Worm (Caenorhabditis elegans) whole organism, late embryonic: ENCODE data around the gene cwp-1.

Experiments
- C08G9.2 ChIP-seq: sonication (generic microtip); optimal IDR thresholded peaks from 2 replicates; lab custom pipeline; 2016; ENCODE audit warnings: mild to moderate bottlenecking, missing genetic modification characterization, moderate library complexity, missing compliant biosample characterization
- F13H6.1 ChIP-seq: sonication (generic microtip); optimal IDR thresholded peaks from 2 replicates; lab custom pipeline; 2016; ENCODE audit warnings: missing genetic modification characterization, missing compliant biosample characterization
- K02D7.2 ChIP-seq: sonication (generic microtip); optimal IDR thresholded peaks from 2 replicates; lab custom pipeline; 2017; ENCODE audit warnings: mild to moderate bottlenecking, missing genetic modification characterization, missing compliant biosample characterization
- K09A11.1 ChIP-seq: sonication (generic microtip); optimal IDR thresholded peaks from 2 replicates; lab custom pipeline; 2017; ENCODE audit warnings: antibody characterized with exemption, mild to moderate bottlenecking, missing genetic modification characterization, missing compliant biosample characterization; ENCODE audit not compliant: insufficient read depth
- T23F11.4 ChIP-seq: fragments of 200-800 bp; sonication (Bioruptor generic); optimal IDR thresholded peaks from 2 replicates; lab custom pipeline; 2018; ENCODE audit warnings: mild to moderate bottlenecking, missing genetic modification characterization, missing compliant biosample characterization
- ama-1 ChIP-seq: fragments of 150-350 bp; optimal IDR thresholded peaks from 2 replicates; lab custom pipeline; 2014
- ceh-14 ChIP-seq: sonication (generic microtip); optimal IDR thresholded peaks from 2 replicates; lab custom pipeline; 2016; ENCODE audit warnings: missing genotype, missing genetic modification characterization, missing compliant biosample characterization
- ceh-18 ChIP-seq: sonication (generic microtip); optimal IDR thresholded peaks from 2 replicates; lab custom pipeline; 2016; ENCODE audit warnings: missing genetic modification characterization, missing compliant biosample characterization
- ceh-2 ChIP-seq: sonication (generic microtip); optimal IDR thresholded peaks from 2 replicates; lab custom pipeline; 2016; ENCODE audit warnings: missing genotype, missing genetic modification characterization, missing compliant biosample characterization
- ceh-22 ChIP-seq: sonication (generic microtip); optimal IDR thresholded peaks from 2 replicates; lab custom pipeline; 2017; ENCODE audit warnings: missing biosample characterization, missing genetic modification characterization
- ceh-34 ChIP-seq: sonication (generic microtip); optimal IDR thresholded peaks from 2 replicates; lab custom pipeline; 2016; ENCODE audit warnings: mild to moderate bottlenecking, missing genetic modification characterization, missing compliant biosample characterization
- ceh-6 ChIP-seq: fragments of 200-800 bp; sonication (Bioruptor generic); optimal IDR thresholded peaks from 2 replicates; lab custom pipeline; 2018; ENCODE audit warnings: mild to moderate bottlenecking, missing genetic modification characterization, missing compliant biosample characterization
- che-1 ChIP-seq: sonication (generic microtip); optimal IDR thresholded peaks from 2 replicates; lab custom pipeline; 2016; ENCODE audit warnings: mild to moderate bottlenecking, missing genetic modification characterization, missing compliant biosample characterization
- dmd-4 ChIP-seq: sonication (generic microtip); optimal IDR thresholded peaks from 2 replicates; lab custom pipeline; 2016; ENCODE audit warnings: borderline replicate concordance, missing genetic modification characterization, missing compliant biosample characterization
- ets-4 ChIP-seq: sonication (generic microtip); optimal IDR thresholded peaks from 2 replicates; lab custom pipeline; 2016; ENCODE audit warnings: missing genetic modification characterization, missing compliant biosample characterization
- eyg-1 ChIP-seq: sonication (generic microtip); optimal IDR thresholded peaks from 2 replicates; lab custom pipeline; 2016; ENCODE audit warnings: missing genotype, missing genetic modification characterization, missing compliant biosample characterization
- fax-1 ChIP-seq: sonication (generic microtip); optimal IDR thresholded peaks from 2 replicates; lab custom pipeline; 2016; ENCODE audit warnings: missing genotype, missing genetic modification characterization, missing compliant biosample characterization
- fkh-10 ChIP-seq: fragments of 150-350 bp; optimal IDR thresholded peaks from 2 replicates; lab custom pipeline; 2014; ENCODE audit warnings: missing biosample characterization, missing genetic modification reagents, missing genetic modification characterization
- hlh-13 ChIP-seq: fragments of 200-800 bp; sonication (Bioruptor generic); optimal IDR thresholded peaks from 2 replicates; lab custom pipeline; 2018; ENCODE audit warnings: mild to moderate bottlenecking, missing genetic modification characterization, missing compliant biosample characterization
- hlh-8 ChIP-seq: sonication (generic microtip); optimal IDR thresholded peaks from 2 replicates; lab custom pipeline; 2016; ENCODE audit warnings: missing genotype, missing genetic modification characterization, missing compliant biosample characterization
- madf-2 ChIP-seq: sonication (generic microtip); optimal IDR thresholded peaks from 2 replicates; lab custom pipeline; 2017; ENCODE audit warnings: missing genetic modification characterization, missing compliant biosample characterization
- mec-3 ChIP-seq: sonication (generic microtip); optimal IDR thresholded peaks from 2 replicates; lab custom pipeline; 2016; ENCODE audit warnings: borderline replicate concordance, missing genetic modification characterization, missing compliant biosample characterization
- nfya-1 ChIP-seq: sonication (generic microtip); optimal IDR thresholded peaks from 2 replicates; lab custom pipeline; 2017; ENCODE audit warnings: missing genetic modification characterization, mild to moderate bottlenecking, missing compliant biosample characterization, antibody characterized with exemption, moderate library complexity
- nhr-232 ChIP-seq: sonication (generic microtip); optimal IDR thresholded peaks from 2 replicates; lab custom pipeline; 2016; ENCODE audit warnings: missing genetic modification characterization, missing compliant biosample characterization
- npax-4 ChIP-seq: sonication (generic microtip); optimal IDR thresholded peaks from 2 replicates; lab custom pipeline; 2016; ENCODE audit warnings: missing genetic modification characterization, missing compliant biosample characterization
- pag-3 ChIP-seq: sonication (generic microtip); optimal IDR thresholded peaks from 2 replicates; lab custom pipeline; 2016; ENCODE audit warnings: missing compliant biosample characterization, missing genetic modification characterization, borderline replicate concordance
- pat-9 ChIP-seq: fragments of 200-800 bp; sonication (Bioruptor generic); optimal IDR thresholded peaks from 2 replicates; lab custom pipeline; 2018; ENCODE audit warnings: mild to moderate bottlenecking, missing genetic modification characterization, moderate library complexity, missing compliant biosample characterization
- pax-1 ChIP-seq: fragments of 150-350 bp; optimal IDR thresholded peaks from 2 replicates; lab custom pipeline; 2014; ENCODE audit warnings: missing biosample characterization, missing genetic modification characterization
- pha-2 ChIP-seq: sonication (generic microtip); optimal IDR thresholded peaks from 2 replicates; lab custom pipeline; 2017; ENCODE audit warnings: mild to moderate bottlenecking, missing genetic modification characterization, missing compliant biosample characterization
- pqm-1 ChIP-seq: sonication (generic microtip); optimal IDR thresholded peaks from 2 replicates; lab custom pipeline; 2016; ENCODE audit warnings: missing genetic modification characterization, missing compliant biosample characterization
- pros-1 ChIP-seq: fragments of 150-350 bp; optimal IDR thresholded peaks from 2 replicates; lab custom pipeline; 2014; ENCODE audit warnings: missing biosample characterization, missing genetic modification reagents, missing genetic modification characterization
- ref-2 ChIP-seq: sonication (generic microtip); optimal IDR thresholded peaks from 2 replicates; lab custom pipeline; 2016; ENCODE audit warnings: missing genetic modification characterization, missing compliant biosample characterization
- rnt-1 ChIP-seq: sonication (generic microtip); optimal IDR thresholded peaks from 2 replicates; lab custom pipeline; 2016; ENCODE audit warnings: missing genetic modification characterization, missing compliant biosample characterization
- sdc-2 ChIP-seq: sonication (generic microtip); optimal IDR thresholded peaks from 2 replicates; lab custom pipeline; 2016; ENCODE audit warnings: missing genotype, missing genetic modification characterization, missing compliant biosample characterization
- sox-4 ChIP-seq: sonication (generic microtip); optimal IDR thresholded peaks from 2 replicates; lab custom pipeline; 2017; ENCODE audit warnings: mild to moderate bottlenecking, missing genetic modification characterization, inconsistent platforms, missing compliant biosample characterization
- syd-9 ChIP-seq: sonication (generic microtip); optimal IDR thresholded peaks from 2 replicates; lab custom pipeline; 2016; ENCODE audit warnings: mild to moderate bottlenecking, missing genetic modification characterization, moderate library complexity, missing compliant biosample characterization
- tbx-2 ChIP-seq: sonication (generic microtip); optimal IDR thresholded peaks from 2 replicates; lab custom pipeline; 2016; ENCODE audit warnings: missing genetic modification characterization, missing compliant biosample characterization
- tbx-7 ChIP-seq: sonication (generic microtip); optimal IDR thresholded peaks from 2 replicates; lab custom pipeline; 2016; ENCODE audit warnings: missing genotype, missing genetic modification characterization, missing compliant biosample characterization
- ttx-3 ChIP-seq: sonication (generic microtip); optimal IDR thresholded peaks from 2 replicates; lab custom pipeline; 2016; ENCODE audit warnings: missing genetic modification reagents, missing genetic modification characterization, missing compliant biosample characterization
- unc-3 ChIP-seq, 2 experiments: fragments of 200-800 bp in 1 of 2; sonication (Bioruptor generic) in 1 of 2; sonication (generic microtip) in 1 of 2; conservative IDR thresholded peaks in 1 of 2; optimal IDR thresholded peaks in 1 of 2; 2 replicates each; pipeline versions ENCODE4 v1.3.6 to Lab custom; 2016 to 2022; ENCODE audit warnings: missing compliant biosample characterization in 2 of 2, missing genetic modification characterization in 2 of 2, missing genetic modification reagents in 1 of 2
- unc-42 ChIP-seq: sonication (generic microtip); optimal IDR thresholded peaks from 2 replicates; lab custom pipeline; 2016; ENCODE audit warnings: missing genotype, missing genetic modification characterization, missing compliant biosample characterization
- unc-55 ChIP-seq: sonication (generic microtip); optimal IDR thresholded peaks from 2 replicates; lab custom pipeline; 2017; ENCODE audit warnings: missing biosample characterization, missing genetic modification reagents, missing genetic modification characterization
- ztf-16 ChIP-seq: sonication (generic microtip); optimal IDR thresholded peaks from 2 replicates; lab custom pipeline; 2017; ENCODE audit warnings: missing genetic modification characterization, missing compliant biosample characterization

The cwp-1 gene

DNA sequence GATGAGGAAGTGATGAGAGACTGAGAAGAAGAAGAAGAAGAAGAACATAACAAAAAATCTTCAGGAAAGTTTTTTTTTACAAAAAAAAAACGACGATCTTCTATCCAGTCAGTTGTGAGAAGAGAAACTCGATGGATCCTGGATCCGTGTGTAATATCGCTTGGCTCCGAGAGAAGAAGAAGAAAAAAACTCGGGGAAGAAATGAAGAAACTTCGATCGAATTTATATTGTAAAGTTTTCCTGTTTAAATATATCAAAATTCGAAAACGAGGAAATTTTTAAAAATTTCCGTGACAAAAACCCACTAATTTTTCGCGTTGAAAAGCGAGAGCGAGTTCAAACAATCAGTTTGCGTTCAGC, 17.8 kb downstream of the cwp-1 start, which contains the start of gene adss-1:
TSS of gene adss-1 (minus strand) at position 101 of the 360 bp plus-strand sequence.
- TF ChIP-seq madf-2 (no peak), pat-9 (no peak), sox-4 (tag; lab: Kevin White, UChicago) (no peak), ceh-18 (tag; lab: Kevin White, UChicago) (no peak), T23F11.4 (GFP tag; lab: Kevin White, UChicago) (no peak), sdc-2 (tag; lab: Kevin White, UChicago) (no peak), ceh-22 (tag; lab: Kevin White, UChicago) (no peak), K02D7.2 (tag; lab: Kevin White, UChicago) (no peak), F13H6.1 (tag; lab: Kevin White, UChicago) (no peak), ama-1 (lab: Kevin White, UChicago) (no peak), npax-4 (tag; lab: Kevin White, UChicago) (no peak)

DNA sequence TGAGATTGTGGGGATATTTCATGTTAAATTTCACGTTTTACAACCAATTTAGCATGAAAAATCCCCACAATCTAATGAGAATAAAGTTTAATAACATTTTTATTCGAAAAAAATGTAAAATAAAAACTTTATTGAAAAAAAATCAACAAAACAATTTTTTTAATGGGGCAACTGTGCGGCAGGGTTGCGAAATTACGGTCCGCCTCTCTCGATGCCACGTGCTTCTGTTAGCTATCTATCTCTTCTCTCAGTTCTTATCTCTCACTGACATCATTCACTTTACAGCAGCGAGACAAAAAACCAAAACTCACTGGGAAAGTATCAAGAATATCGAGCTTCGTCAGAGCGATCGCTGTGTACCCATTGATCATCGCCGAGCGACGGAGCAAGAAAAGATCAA, 20.5 kb downstream of the cwp-1 start:
- TF ChIP-seq fkh-10 (GFP tag; lab: Kevin White, UChicago), result no peak
- no peak for TF ChIP-seq rnt-1
- no peak for TF ChIP-seq ref-2 (tag; lab: Kevin White, UChicago)
- no peak for TF ChIP-seq dmd-4 (tag; lab: Kevin White, UChicago)
- no peak for TF ChIP-seq nhr-232 (tag; lab: Kevin White, UChicago)
- TF ChIP-seq mec-3 (tag; lab: Kevin White, UChicago), result no peak
- TF ChIP-seq ztf-16 (tag; lab: Kevin White, UChicago), result no peak
- TF ChIP-seq pha-2 (tag; lab: Kevin White, UChicago), result no peak
- no peak for TF ChIP-seq K09A11.1 (tag; lab: Kevin White, UChicago)
- TF ChIP-seq ceh-18 (tag; lab: Kevin White, UChicago), result no peak

DNA sequence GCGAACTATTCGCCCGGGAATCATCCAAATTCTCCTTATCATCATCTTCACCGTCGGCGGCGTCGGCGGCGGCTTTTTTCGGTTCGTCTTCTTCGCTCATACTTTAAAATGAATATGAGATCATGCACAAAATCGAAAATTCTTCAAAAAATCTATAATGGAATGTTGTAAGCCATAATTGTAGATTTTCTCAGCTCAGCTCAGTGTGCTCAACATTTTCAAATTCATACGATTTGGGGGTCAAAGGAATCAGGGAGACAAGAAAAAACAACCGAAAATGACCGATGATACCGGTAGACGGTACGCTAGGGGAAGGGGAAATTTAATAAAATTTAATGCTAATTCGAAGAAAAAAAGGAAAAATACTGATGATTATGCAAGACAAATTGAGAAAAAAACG, 22.5 kb downstream of the cwp-1 start, which contains the start of gene ccep-97:
TSS of gene ccep-97 (minus strand) at position 101 of the 400 bp plus-strand sequence.
- TF ChIP-seq C08G9.2 (tag; lab: Kevin White, UChicago), result no peak
- no peak for TF ChIP-seq ets-4 (tag; lab: Kevin White, UChicago)
- no peak for TF ChIP-seq hlh-13 (GFP tag; lab: Kevin White, UChicago)
- TF ChIP-seq fkh-10 (GFP tag; lab: Kevin White, UChicago), result no peak
- no peak for TF ChIP-seq pat-9
- no peak for TF ChIP-seq unc-3 (GFP tag; conservative IDR thresholded peaks at IDR 0.05; lab: Robert Waterston, UW)
- TF ChIP-seq unc-3 (tag; optimal IDR thresholded peaks at IDR 0.05; lab: Kevin White, UChicago), result no peak
- TF ChIP-seq K09A11.1 (tag; lab: Kevin White, UChicago), result no peak
- no peak for TF ChIP-seq tbx-7 (tag; lab: Kevin White, UChicago)
- TF ChIP-seq pax-1 (tag; lab: Kevin White, UChicago), result no peak
- no peak for TF ChIP-seq unc-55 (GFP tag; lab: Kevin White, UChicago)
- TF ChIP-seq ttx-3 (tag; lab: Kevin White, UChicago), result no peak
- TF ChIP-seq T23F11.4 (GFP tag; lab: Kevin White, UChicago), result no peak
- TF ChIP-seq sox-4 (tag; lab: Kevin White, UChicago), result no peak
- TF ChIP-seq F13H6.1 (tag; lab: Kevin White, UChicago), result no peak
- TF ChIP-seq ceh-14, result no peak

DNA sequence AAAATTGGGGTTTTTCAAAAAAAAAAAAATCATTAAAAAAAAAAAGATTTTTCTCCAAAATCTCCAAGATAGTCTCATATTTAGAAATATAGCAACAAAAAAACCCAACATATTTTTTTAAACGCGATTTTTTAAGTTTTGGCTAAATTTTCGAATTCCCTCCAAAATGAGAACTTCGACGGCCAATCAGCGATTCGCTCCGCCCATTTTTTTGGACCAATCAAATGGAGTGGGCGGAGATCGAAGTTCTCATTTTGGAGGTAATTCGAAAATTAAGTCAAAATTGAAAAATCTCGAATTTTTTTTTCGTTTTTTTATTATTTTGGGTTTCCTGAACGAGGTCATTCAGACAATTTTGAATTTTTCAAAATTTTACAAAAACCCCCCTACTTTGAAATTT, 27.3 kb downstream of the cwp-1 start:
- TF ChIP-seq pat-9, result no peak
- TF ChIP-seq ama-1 (lab: Kevin White, UChicago), result no peak
- TF ChIP-seq K02D7.2 (tag; lab: Kevin White, UChicago), result no peak
- no peak for TF ChIP-seq syd-9 (tag; lab: Kevin White, UChicago)
- peak; percentile 53 for TF ChIP-seq nfya-1
- TF ChIP-seq pag-3 (tag; lab: Kevin White, UChicago), result no peak

DNA sequence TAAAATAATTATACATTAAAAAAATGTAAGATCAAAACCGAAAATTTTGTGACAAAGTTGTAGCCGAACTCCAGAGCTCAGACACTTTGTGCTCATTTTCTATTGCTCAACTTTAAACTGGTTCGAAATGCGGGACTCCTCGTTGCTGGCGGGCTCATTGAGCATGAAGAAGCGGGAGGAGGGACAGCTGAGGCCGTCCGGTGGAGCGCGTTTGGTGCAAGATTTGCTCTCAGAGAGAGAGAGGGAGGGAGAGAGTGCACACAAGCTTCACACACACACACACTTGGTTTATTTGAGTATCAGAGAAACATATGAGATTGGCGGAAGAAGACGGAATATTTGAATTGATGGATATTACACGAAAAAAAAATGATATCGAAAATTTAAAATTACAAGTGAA, 30.4 kb downstream of the cwp-1 start:
- TF ChIP-seq unc-55 (GFP tag; lab: Kevin White, UChicago) (peak; percentile 43), pqm-1 (tag; lab: Kevin White, UChicago) (no peak), ceh-18 (tag; lab: Kevin White, UChicago) (peak; percentile 43), ceh-6 (GFP tag; lab: Kevin White, UChicago) (no peak), hlh-8 (peak; percentile 4), eyg-1 (no peak), pros-1 (tag; lab: Kevin White, UChicago) (peak; percentile 43), ceh-2 (tag; lab: Kevin White, UChicago) (peak; percentile 26), nfya-1 (peak; percentile 56), nhr-232 (tag; lab: Kevin White, UChicago) (no peak), che-1 (tag; lab: Kevin White, UChicago) (no peak), tbx-2 (tag; lab: Kevin White, UChicago) (peak; percentile 40), ets-4 (tag; lab: Kevin White, UChicago) (no peak), unc-42 (tag; lab: Kevin White, UChicago) (peak; percentile 24), ceh-34 (peak; percentile 29), tbx-7 (tag; lab: Kevin White, UChicago) (no peak), madf-2 (no peak), ceh-14 (no peak), fax-1 (tag; lab: Kevin White, UChicago) (no peak)
